Worm (Caenorhabditis elegans): Measurements from ENCODE around the gene nmr-2.
A peak's percentile ranks its signal among the peaks of the same experiment; 100 is the strongest.

The nmr-2 gene

ce11 chrV:15056346-15056839 is 44.9 kb upstream of the nmr-2 start:
- TF ChIP-seq elt-1 (tag; optimal IDR thresholded peaks at IDR 0.05; ENCODE audit: borderline replicate concordance, insufficient read depth) (no peak), tbx-8 (GFP tag; optimal IDR thresholded peaks at IDR 0.05) (no peak), nhr-237 (tag; optimal IDR thresholded peaks at IDR 0.05) (no peak), nhr-2 (tag; optimal IDR thresholded peaks at IDR 0.05) (no peak), flh-1 (GFP tag; optimal IDR thresholded peaks at IDR 0.05) (no peak)

ce11 chrV:15055873-15056272 is 44.4 kb upstream of the nmr-2 start, which contains the start of gene C25D7.16:
C25D7.16 (plus strand) TSS chrV:15056173.
- TF ChIP-seq nhr-237 (tag; optimal IDR thresholded peaks at IDR 0.05), result no peak

DNA sequence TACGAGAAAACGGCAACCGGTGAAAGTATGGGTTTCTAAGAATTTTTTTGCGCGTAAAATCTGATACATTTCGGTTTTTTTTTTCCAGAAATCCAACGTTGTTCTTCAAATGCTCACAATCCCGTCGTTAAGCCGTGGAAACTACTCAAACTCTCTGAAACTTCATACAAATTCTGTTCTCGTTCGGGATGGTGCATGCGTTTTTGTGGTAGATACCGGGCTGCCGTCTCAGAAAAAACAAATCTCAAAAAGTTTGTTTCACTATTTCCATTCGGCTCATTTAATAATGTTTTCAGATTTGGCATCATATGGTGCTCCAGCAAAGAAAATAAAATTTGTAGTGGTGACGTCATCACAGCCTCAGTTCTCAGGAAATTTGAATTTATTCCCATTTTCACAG is 43.3 kb upstream of the nmr-2 start:
- no peak for TF ChIP-seq mab-5 (tag; optimal IDR thresholded peaks at IDR 0.05)
- TF ChIP-seq zip-8 (tag; optimal IDR thresholded peaks at IDR 0.05), result peak; percentile 61

ce11 chrV:15052368-15052767 is 40.9 kb upstream of the nmr-2 start, which contains the start of the genes fbxa-82 and C25D7.5:
fbxa-82 (minus strand) TSS chrV:15052530.
C25D7.5 (plus strand) TSS chrV:15052650.
- TF ChIP-seq drap-1 (GFP tag; optimal IDR thresholded peaks at IDR 0.05) (no peak), lin-32 (GFP tag; optimal IDR thresholded peaks at IDR 0.05) (no peak), ceh-43 (GFP tag; optimal IDR thresholded peaks at IDR 0.05) (no peak), flh-1 (GFP tag; optimal IDR thresholded peaks at IDR 0.05) (no peak), elt-1 (tag; optimal IDR thresholded peaks at IDR 0.05; ENCODE audit: borderline replicate concordance, insufficient read depth) (no peak), ceh-39 (tag; optimal IDR thresholded peaks at IDR 0.05) (no peak), unc-120 (tag; optimal IDR thresholded peaks at IDR 0.05; ENCODE audit: poor library complexity, severe bottlenecking) (no peak), unc-62 (GFP tag; optimal IDR thresholded peaks at IDR 0.05) (no peak), sem-2 (GFP tag; optimal IDR thresholded peaks at IDR 0.05) (no peak), pha-4 (tag; optimal IDR thresholded peaks at IDR 0.05) (no peak), ztf-11 (tag; optimal IDR thresholded peaks at IDR 0.05) (no peak), mab-5 (tag; optimal IDR thresholded peaks at IDR 0.05) (no peak), hlh-1 (tag; optimal IDR thresholded peaks at IDR 0.05) (no peak), nhr-2 (tag; optimal IDR thresholded peaks at IDR 0.05) (no peak)

ce11 chrV:15051720-15052119 is 40.3 kb upstream of the nmr-2 start:
- TF ChIP-seq M03D4.4 (tag; optimal IDR thresholded peaks at IDR 0.05) (no peak), mls-2 (tag; optimal IDR thresholded peaks at IDR 0.05) (no peak), lin-13 (tag; optimal IDR thresholded peaks at IDR 0.05) (no peak), bed-3 (GFP tag; optimal IDR thresholded peaks at IDR 0.05) (no peak), ces-1 (GFP tag; optimal IDR thresholded peaks at IDR 0.05) (no peak), ham-2 (GFP tag; optimal IDR thresholded peaks at IDR 0.05) (no peak), blmp-1 (tag; optimal IDR thresholded peaks at IDR 0.05) (no peak), tbx-8 (GFP tag; optimal IDR thresholded peaks at IDR 0.05) (no peak), lin-32 (GFP tag; optimal IDR thresholded peaks at IDR 0.05) (no peak), nhr-76 (tag; optimal IDR thresholded peaks at IDR 0.05) (no peak), cnd-1 (tag; optimal IDR thresholded peaks at IDR 0.05) (no peak), pha-4 (tag; optimal IDR thresholded peaks at IDR 0.05) (no peak), elt-1 (tag; optimal IDR thresholded peaks at IDR 0.05; ENCODE audit: borderline replicate concordance, insufficient read depth) (no peak), ceh-43 (GFP tag; optimal IDR thresholded peaks at IDR 0.05) (no peak), unc-62 (GFP tag; optimal IDR thresholded peaks at IDR 0.05) (no peak)

DNA sequence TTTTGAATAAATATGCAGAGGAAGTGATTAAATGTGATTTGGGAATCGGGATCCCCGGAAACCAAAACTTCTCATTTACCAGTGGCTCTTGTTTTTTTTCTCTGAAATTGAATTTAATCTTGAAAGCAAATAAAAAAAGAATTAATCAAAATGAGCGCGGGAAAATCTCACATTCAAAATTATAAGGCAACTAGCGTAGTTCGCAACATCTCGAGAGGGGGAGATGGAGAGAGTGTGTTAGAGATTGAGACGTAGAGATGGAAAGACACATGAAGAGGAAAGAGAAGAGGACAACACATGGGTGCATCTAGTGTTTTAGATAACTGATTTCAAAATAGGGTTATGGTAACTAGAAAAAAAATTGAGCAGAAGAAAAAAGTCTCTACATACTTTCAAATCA is 36.6 kb upstream of the nmr-2 start, which contains the start of gene sdc-3:
Gene sdc-3 (minus strand): TSS at position 101 of the 400 bp plus-strand sequence.
- TF ChIP-seq cnd-1 (tag; optimal IDR thresholded peaks at IDR 0.05), result no peak
- TF ChIP-seq nhr-237 (tag; optimal IDR thresholded peaks at IDR 0.05), result no peak
- no peak for TF ChIP-seq nhr-12 (tag; optimal IDR thresholded peaks at IDR 0.05)
- no peak for TF ChIP-seq elt-3 (tag; optimal IDR thresholded peaks at IDR 0.05)
- no peak for TF ChIP-seq mls-2 (tag; optimal IDR thresholded peaks at IDR 0.05)
- TF ChIP-seq bed-3 (GFP tag; optimal IDR thresholded peaks at IDR 0.05), result no peak
- TF ChIP-seq ztf-11 (tag; optimal IDR thresholded peaks at IDR 0.05), result no peak
- TF ChIP-seq unc-39 (tag; optimal IDR thresholded peaks at IDR 0.05), result no peak
- no peak for TF ChIP-seq M03D4.4 (tag; optimal IDR thresholded peaks at IDR 0.05)
- no peak for TF ChIP-seq ceh-43 (GFP tag; optimal IDR thresholded peaks at IDR 0.05)

Measured in whole organism, mixed stage, embryonic.